Worm (Caenorhabditis elegans) whole organism, young adult: ENCODE data around the gene srd-32.

Source experiments
- F10E7.11 ChIP-seq: sonication (generic microtip); optimal IDR thresholded peaks from 2 replicates; lab custom pipeline; 2017; ENCODE audit warnings: mild to moderate bottlenecking, missing genetic modification characterization, moderate library complexity, missing compliant biosample characterization
- T07F8.4 ChIP-seq: sonication (generic microtip); optimal IDR thresholded peaks from 2 replicates; lab custom pipeline; 2016; ENCODE audit warnings: mild to moderate bottlenecking, missing genetic modification characterization, moderate library complexity, missing compliant biosample characterization
- cebp-1 ChIP-seq, 2 experiments: fragments of 200-800 bp in 1 of 2; sonication (Bioruptor generic) in 1 of 2; sonication (generic microtip) in 1 of 2; IDR thresholded peaks in 1 of 2; optimal IDR thresholded peaks in 1 of 2; 2 replicates each; pipeline versions ENCODE4 v1.3.6 to Lab custom; 2017 to 2022; ENCODE audit warnings: missing compliant biosample characterization in 2 of 2, missing genetic modification characterization in 2 of 2, mild to moderate bottlenecking in 1 of 2, missing genetic modification reagents in 1 of 2, moderate library complexity in 1 of 2
- efl-1 ChIP-seq: fragments of 150-350 bp; optimal IDR thresholded peaks from 2 replicates; lab custom pipeline; 2014; ENCODE audit warnings: missing biosample characterization, missing genetic modification reagents, missing genetic modification characterization
- nhr-80 ChIP-seq: sonication (generic microtip); optimal IDR thresholded peaks from 2 replicates; lab custom pipeline; 2016; ENCODE audit warnings: missing genetic modification characterization, missing compliant biosample characterization
- snpc-1.1 ChIP-seq: sonication (generic microtip); optimal IDR thresholded peaks from 2 replicates; lab custom pipeline; 2017; ENCODE audit warnings: missing genetic modification characterization, mild to moderate bottlenecking, missing compliant biosample characterization, antibody characterized with exemption, moderate library complexity, missing genotype, missing genetic modification reagents; ENCODE audit not compliant: insufficient read depth
- unc-62 ChIP-seq: fragments of 150-350 bp; optimal IDR thresholded peaks from 2 replicates; lab custom pipeline; 2014; ENCODE audit warnings: missing biosample characterization, missing genetic modification reagents, missing genetic modification characterization

DNA sequence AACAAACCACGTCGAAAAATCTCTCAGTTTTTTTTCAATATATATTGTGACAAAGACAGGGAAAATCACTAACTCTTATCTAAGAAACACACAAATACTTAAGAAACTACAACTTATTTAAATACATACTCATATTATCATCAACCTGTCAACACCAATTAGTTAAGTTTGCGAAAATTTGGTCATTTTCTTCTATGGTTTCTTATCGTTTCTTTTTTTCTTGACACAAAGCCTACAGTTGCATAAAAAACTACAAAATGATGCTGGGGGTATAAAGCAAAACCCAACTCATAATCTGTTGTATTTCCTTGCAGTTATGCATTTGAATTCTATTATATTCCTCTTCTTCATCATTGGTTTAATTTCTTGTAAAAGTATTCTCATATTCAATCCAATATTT is 35.6 kb downstream of the srd-32 start, which contains the start of gene ugt-67:
- no peak for TF ChIP-seq unc-62
- no peak for TF ChIP-seq nhr-80 (tag; lab: Kevin White, UChicago)
- TF ChIP-seq F10E7.11 (tag; lab: Kevin White, UChicago), result no peak
- TF ChIP-seq efl-1, result no peak
- TF ChIP-seq snpc-1.1 (tag; lab: Kevin White, UChicago), result no peak
- no peak for TF ChIP-seq T07F8.4 (tag; lab: Kevin White, UChicago)
- no peak for TF ChIP-seq cebp-1 (GFP tag; IDR thresholded peaks at IDR 0.05; lab: Robert Waterston, UW)
- no peak for TF ChIP-seq cebp-1 (tag; optimal IDR thresholded peaks at IDR 0.05; lab: Kevin White, UChicago)
